Worm (Caenorhabditis elegans): ENCODE results near the gene F26D11.1.

F26D11.1 gene

DNA sequence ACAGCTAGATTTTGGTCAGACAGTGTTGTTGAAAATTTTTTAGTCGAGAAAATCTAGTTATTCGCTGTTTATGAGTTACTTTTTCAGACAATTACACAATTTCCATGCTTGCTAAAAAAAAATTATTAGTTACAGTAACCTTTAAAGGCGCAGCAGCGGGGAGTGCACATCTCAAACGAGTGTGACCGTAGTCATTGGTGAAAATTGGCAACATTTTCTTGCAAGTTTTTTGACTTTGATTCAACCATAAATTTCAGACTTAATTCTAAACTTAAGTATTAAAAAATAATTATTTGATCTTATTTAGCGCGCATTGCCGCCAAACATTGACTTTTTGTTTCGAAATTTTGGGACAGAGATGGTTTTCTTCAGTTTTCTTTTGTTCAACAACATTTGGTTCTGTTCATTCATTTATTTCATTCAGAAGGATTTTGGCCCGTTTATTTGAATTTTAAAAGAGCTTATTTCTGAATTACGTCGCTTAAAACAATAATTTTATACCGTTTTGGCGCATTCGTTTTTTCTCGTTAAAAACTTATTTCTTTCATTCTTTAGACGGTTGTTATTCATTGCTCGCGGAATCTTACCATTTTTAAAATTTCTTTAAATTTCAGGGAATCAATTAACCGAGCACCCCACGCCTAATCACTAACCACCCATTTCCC, 47.6 kb downstream of the F26D11.1 start, which contains the start of gene oma-2 (continued):
- no peak for TF ChIP-seq F39B2.1 (GFP tag; IDR thresholded peaks at IDR 0.05)
- no peak for TF ChIP-seq tbx-9 (tag; optimal IDR thresholded peaks at IDR 0.05; ENCODE audit: borderline replicate concordance)
- TF ChIP-seq lir-1 (GFP tag; conservative IDR thresholded peaks at IDR 0.05): no peak
- peak; percentile 99 for TF ChIP-seq lsl-1 (GFP tag; optimal IDR thresholded peaks at IDR 0.05)
- TF ChIP-seq xnd-1 (tag; optimal IDR thresholded peaks at IDR 0.05): peak; percentile 89
- 0 out of 2 replicates have a peak, but pooled peaks have one; percentile 21 for TF ChIP-seq attf-3 (GFP tag; conservative IDR thresholded peaks at IDR 0.05)
- peak; percentile 45 for TF ChIP-seq hmg-1.2 (GFP tag; IDR thresholded peaks at IDR 0.05)
- 0 out of 2 replicates have a peak, but pooled peaks have one; percentile 47 for TF ChIP-seq Y95B8A.8 (GFP tag; IDR thresholded peaks at IDR 0.05)
- no peak for TF ChIP-seq sdz-38 (tag; optimal IDR thresholded peaks at IDR 0.05)
- TF ChIP-seq athp-1 (tag; optimal IDR thresholded peaks at IDR 0.05): no peak
- TF ChIP-seq F23B12.7 (tag; optimal IDR thresholded peaks at IDR 0.05; ENCODE audit: insufficient read depth): peak; percentile 26
- no peak for TF ChIP-seq fkh-3 (tag; optimal IDR thresholded peaks at IDR 0.05)
- no peak for TF ChIP-seq madf-10 (tag; optimal IDR thresholded peaks at IDR 0.05)
- TF ChIP-seq nhr-120 (GFP tag; IDR thresholded peaks at IDR 0.05): no peak
- peak; percentile 18 for TF ChIP-seq ZK185.1 (tag; optimal IDR thresholded peaks at IDR 0.05; ENCODE audit: poor library complexity, severe bottlenecking)
- peak; percentile 1 for TF ChIP-seq snpc-3.4 (tag; optimal IDR thresholded peaks at IDR 0.05)
- TF ChIP-seq sea-2 (GFP tag; IDR thresholded peaks at IDR 0.05): no peak
- TF ChIP-seq madf-8 (GFP tag; conservative IDR thresholded peaks at IDR 0.05): peak; percentile 95
- peak; percentile 90 for TF ChIP-seq hsf-1 (GFP tag; IDR thresholded peaks at IDR 0.05)
- TF ChIP-seq D2030.7 (GFP tag; IDR thresholded peaks at IDR 0.05): peak; percentile 89
- no peak for TF ChIP-seq C06A6.2 (GFP tag; conservative IDR thresholded peaks at IDR 0.05)
- no peak for TF ChIP-seq B0035.1 (tag; optimal IDR thresholded peaks at IDR 0.05)
- peak; percentile 45 for TF ChIP-seq tlf-1 (GFP tag; optimal IDR thresholded peaks at IDR 0.05)
- no peak for TF ChIP-seq aptf-2 (GFP tag; conservative IDR thresholded peaks at IDR 0.05)
- peak; percentile 36 for TF ChIP-seq dpl-1 (GFP tag; optimal IDR thresholded peaks at IDR 0.05)
- TF ChIP-seq bed-1 (GFP tag; IDR thresholded peaks at IDR 0.05): no peak
- peak; percentile 37; the same call in 1 of the 2 replicates for TF ChIP-seq pbrm-1 (GFP tag; IDR thresholded peaks at IDR 0.05)
- peak; percentile 84 for TF ChIP-seq ceh-91 (GFP tag; IDR thresholded peaks at IDR 0.05)
- 0 out of 2 replicates have a peak, but pooled peaks have one; percentile 37 for TF ChIP-seq ekl-4 (GFP tag; IDR thresholded peaks at IDR 0.05)
- peak; percentile 62 for TF ChIP-seq snpc-1.3 (tag; optimal IDR thresholded peaks at IDR 0.05; ENCODE audit: insufficient read depth)
- TF ChIP-seq egl-44 (GFP tag; IDR thresholded peaks at IDR 0.05): no peak
- TF ChIP-seq dpff-1 (tag; optimal IDR thresholded peaks at IDR 0.05): no peak
- no peak for TF ChIP-seq mes-4 (tag; optimal IDR thresholded peaks at IDR 0.05)
- TF ChIP-seq let-526 (GFP tag; IDR thresholded peaks at IDR 0.05): no peak
- no peak for TF ChIP-seq snpc-4 (GFP tag; optimal IDR thresholded peaks at IDR 0.05)
- peak in 1 of 4 experiments; percentile 39 for TF ChIP-seq snpc-4 (tag; optimal IDR thresholded peaks at IDR 0.05)
- peak; percentile 58 for TF ChIP-seq lin-54 (GFP tag; optimal IDR thresholded peaks at IDR 0.05)

DNA sequence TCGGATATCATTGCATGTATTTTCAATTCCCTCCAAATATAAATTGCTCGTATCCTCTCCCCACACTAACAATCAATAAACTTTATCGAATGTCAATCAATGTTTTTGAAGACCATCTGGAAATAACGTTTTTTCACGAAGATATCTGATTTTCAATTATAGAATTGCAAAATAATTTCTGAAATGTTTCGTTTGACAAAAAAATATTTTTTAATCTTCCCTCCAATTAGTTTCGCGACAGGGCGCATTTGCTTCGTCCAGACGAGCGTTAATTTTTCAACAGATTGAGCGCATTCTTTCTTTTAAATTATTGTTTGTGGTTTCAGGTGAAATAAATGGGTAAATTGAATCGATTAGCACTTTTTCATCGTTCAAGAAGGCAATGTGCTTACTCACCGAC, 49.8 kb downstream of the F26D11.1 start, which contains the start of gene vars-1:
Gene vars-1, plus strand, starts transcription at position 291 of the 400 bp plus-strand sequence.
- TF ChIP-seq Y56A3A.18 (GFP tag; IDR thresholded peaks at IDR 0.05) (0 out of 2 replicates have a peak, but pooled peaks have one; percentile 26), F33H1.4 (GFP tag; IDR thresholded peaks at IDR 0.05) (peak; percentile 35; the same call in 1 of the 2 replicates), Y95B8A.8 (GFP tag; IDR thresholded peaks at IDR 0.05) (0 out of 2 replicates have a peak, but pooled peaks have one; percentile 16), lin-35 (GFP tag; optimal IDR thresholded peaks at IDR 0.05) (peak in 2 of 3 experiments; percentile 18 to 77), mcd-1 (GFP tag; IDR thresholded peaks at IDR 0.05) (peak; percentile 90), B0035.1 (tag; optimal IDR thresholded peaks at IDR 0.05) (no peak), snpc-1.1 (tag; optimal IDR thresholded peaks at IDR 0.05; ENCODE audit: insufficient read depth) (peak; percentile 43), madf-3 (GFP tag; IDR thresholded peaks at IDR 0.05) (0 out of 2 replicates have a peak, but pooled peaks have one; percentile 3), xnd-1 (tag; optimal IDR thresholded peaks at IDR 0.05) (peak; percentile 46), lin-54 (GFP tag; optimal IDR thresholded peaks at IDR 0.05) (peak; percentile 88), dpl-1 (GFP tag; optimal IDR thresholded peaks at IDR 0.05) (peak; percentile 42), pha-4 (tag; optimal IDR thresholded peaks at IDR 0.05) (no peak), tbp1 (GFP tag; optimal IDR thresholded peaks at IDR 0.05) (peak; percentile 6), B0336.3 (GFP tag; IDR thresholded peaks at IDR 0.05) (peak; percentile 55), ztf-18 (tag; optimal IDR thresholded peaks at IDR 0.05) (no peak), lsl-1 (GFP tag; optimal IDR thresholded peaks at IDR 0.05) (peak; percentile 53)

Measured in whole organism, young adult.